Worm (Caenorhabditis elegans) whole organism, mixed stage, embryonic: Measurements from ENCODE around the gene skr-9.

Experiments used
- bed-3 ChIP-seq: fragments of 200-800 bp; sonication (Bioruptor generic); optimal IDR thresholded peaks from 3 replicates; lab custom pipeline; 2018; ENCODE audit warnings: mild to moderate bottlenecking, missing genetic modification characterization, moderate library complexity, missing compliant biosample characterization
- blmp-1 ChIP-seq: fragments of 150-350 bp; optimal IDR thresholded peaks from 2 replicates; lab custom pipeline; 2014; ENCODE audit warnings: missing biosample characterization, missing genetic modification characterization
- ceh-39 ChIP-seq: fragments of 150-350 bp; optimal IDR thresholded peaks from 2 replicates; lab custom pipeline; 2014; ENCODE audit warnings: missing biosample characterization, missing genetic modification characterization
- ceh-43 ChIP-seq: fragments of 200-800 bp; sonication (Bioruptor generic); optimal IDR thresholded peaks from 2 replicates; lab custom pipeline; 2018; ENCODE audit warnings: mild to moderate bottlenecking, missing genetic modification characterization, moderate library complexity, missing compliant biosample characterization
- ceh-83 ChIP-seq: fragments of 200-800 bp; sonication (Bioruptor generic); optimal IDR thresholded peaks from 2 replicates; lab custom pipeline; 2018; ENCODE audit warnings: mild to moderate bottlenecking, missing genetic modification characterization, missing compliant biosample characterization
- ces-1 ChIP-seq: fragments of 150-350 bp; optimal IDR thresholded peaks from 2 replicates; lab custom pipeline; 2014; ENCODE audit warnings: missing biosample characterization, missing genetic modification reagents, missing genetic modification characterization
- cnd-1 ChIP-seq: fragments of 200-800 bp; sonication (Bioruptor generic); optimal IDR thresholded peaks from 2 replicates; lab custom pipeline; 2018; ENCODE audit warnings: mild to moderate bottlenecking, missing genetic modification characterization, missing compliant biosample characterization
- elt-1 ChIP-seq: sonication (generic microtip); optimal IDR thresholded peaks from 2 replicates; lab custom pipeline; 2017; ENCODE audit warnings: missing genetic modification characterization, mild to moderate bottlenecking, missing compliant biosample characterization, antibody characterized with exemption, moderate library complexity, borderline replicate concordance; ENCODE audit not compliant: insufficient read depth
- elt-3 ChIP-seq: fragments of 150-350 bp; optimal IDR thresholded peaks from 2 replicates; lab custom pipeline; 2014; ENCODE audit warnings: missing biosample characterization, missing genetic modification characterization
- flh-1 ChIP-seq: fragments of 200-800 bp; sonication (Bioruptor generic); optimal IDR thresholded peaks from 2 replicates; lab custom pipeline; 2018; ENCODE audit warnings: mild to moderate bottlenecking, missing genetic modification characterization, moderate library complexity, missing compliant biosample characterization
- ham-2 ChIP-seq: fragments of 200-800 bp; sonication (Bioruptor generic); optimal IDR thresholded peaks from 2 replicates; lab custom pipeline; 2018; ENCODE audit warnings: mild to moderate bottlenecking, missing genetic modification characterization, missing compliant biosample characterization
- hlh-1 ChIP-seq: fragments of 150-350 bp; optimal IDR thresholded peaks from 2 replicates; lab custom pipeline; 2014; ENCODE audit warnings: missing biosample characterization, missing genetic modification reagents, missing genetic modification characterization
- lin-13 ChIP-seq: fragments of 150-350 bp; optimal IDR thresholded peaks from 2 replicates; lab custom pipeline; 2014; ENCODE audit warnings: missing biosample characterization, missing genetic modification characterization
- lin-32 ChIP-seq: fragments of 200-800 bp; sonication (Bioruptor generic); optimal IDR thresholded peaks from 2 replicates; lab custom pipeline; 2018; ENCODE audit warnings: mild to moderate bottlenecking, missing genetic modification characterization, missing compliant biosample characterization
- lsy-2 ChIP-seq: fragments of 150-350 bp; optimal IDR thresholded peaks from 2 replicates; lab custom pipeline; 2014; ENCODE audit warnings: missing biosample characterization, missing genetic modification characterization
- mab-5 ChIP-seq: fragments of 150-350 bp; optimal IDR thresholded peaks from 2 replicates; lab custom pipeline; 2014; ENCODE audit warnings: missing biosample characterization, missing genetic modification characterization
- mep-1 ChIP-seq: fragments of 150-350 bp; optimal IDR thresholded peaks from 2 replicates; lab custom pipeline; 2017; ENCODE audit warnings: missing biosample characterization, missing genetic modification reagents, missing genetic modification characterization, inconsistent platforms
- mls-2 ChIP-seq: sonication (generic microtip); optimal IDR thresholded peaks from 2 replicates; lab custom pipeline; 2016; ENCODE audit warnings: mild to moderate bottlenecking, missing genetic modification characterization, moderate library complexity, missing compliant biosample characterization
- nhr-12 ChIP-seq: fragments of 150-350 bp; optimal IDR thresholded peaks from 2 replicates; lab custom pipeline; 2014; ENCODE audit warnings: missing biosample characterization, missing genetic modification characterization
- nhr-2 ChIP-seq: fragments of 150-350 bp; optimal IDR thresholded peaks from 2 replicates; lab custom pipeline; 2014; ENCODE audit warnings: missing biosample characterization, missing genetic modification characterization
- nhr-28 ChIP-seq: fragments of 150-350 bp; optimal IDR thresholded peaks from 2 replicates; lab custom pipeline; 2014; ENCODE audit warnings: missing biosample characterization, missing genetic modification characterization
- nhr-76 ChIP-seq: sonication (generic microtip); optimal IDR thresholded peaks from 2 replicates; lab custom pipeline; 2017; ENCODE audit warnings: missing biosample characterization, missing genetic modification characterization
- pha-4 ChIP-seq: fragments of 150-350 bp; optimal IDR thresholded peaks from 2 replicates; lab custom pipeline; 2018; ENCODE audit warnings: missing biosample characterization, missing genetic modification reagents, missing genetic modification characterization
- sem-2 ChIP-seq: fragments of 200-800 bp; sonication (Bioruptor generic); optimal IDR thresholded peaks from 2 replicates; lab custom pipeline; 2018; ENCODE audit warnings: mild to moderate bottlenecking, missing genetic modification characterization, missing compliant biosample characterization
- snpc-4 ChIP-seq: fragments of 150-350 bp; optimal IDR thresholded peaks from 2 replicates; lab custom pipeline; 2014; ENCODE audit warnings: missing biosample characterization, missing genetic modification characterization
- sptf-1 ChIP-seq: sonication (generic microtip); optimal IDR thresholded peaks from 2 replicates; lab custom pipeline; 2017; ENCODE audit warnings: mild to moderate bottlenecking, missing genetic modification characterization, moderate library complexity, missing compliant biosample characterization
- tbx-8 ChIP-seq: fragments of 200-800 bp; sonication (Bioruptor generic); optimal IDR thresholded peaks from 2 replicates; lab custom pipeline; 2018; ENCODE audit warnings: mild to moderate bottlenecking, missing genetic modification characterization, moderate library complexity, missing compliant biosample characterization
- unc-120 ChIP-seq: sonication (generic microtip); optimal IDR thresholded peaks from 2 replicates; lab custom pipeline; 2017; ENCODE audit warnings: missing genetic modification characterization, missing compliant biosample characterization; ENCODE audit not compliant: poor library complexity, severe bottlenecking
- unc-39 ChIP-seq: fragments of 150-350 bp; optimal IDR thresholded peaks from 2 replicates; lab custom pipeline; 2014; ENCODE audit warnings: missing biosample characterization, missing genetic modification characterization
- unc-62 ChIP-seq: fragments of 150-350 bp; optimal IDR thresholded peaks from 2 replicates; lab custom pipeline; 2014; ENCODE audit warnings: missing biosample characterization, missing genetic modification reagents, missing genetic modification characterization
- zip-8 ChIP-seq: fragments of 150-350 bp; optimal IDR thresholded peaks from 2 replicates; lab custom pipeline; 2014; ENCODE audit warnings: missing biosample characterization, missing genetic modification characterization
- ztf-11 ChIP-seq: fragments of 150-350 bp; optimal IDR thresholded peaks from 2 replicates; lab custom pipeline; 2014; ENCODE audit warnings: missing biosample characterization, missing genetic modification characterization

Gene skr-9

DNA sequence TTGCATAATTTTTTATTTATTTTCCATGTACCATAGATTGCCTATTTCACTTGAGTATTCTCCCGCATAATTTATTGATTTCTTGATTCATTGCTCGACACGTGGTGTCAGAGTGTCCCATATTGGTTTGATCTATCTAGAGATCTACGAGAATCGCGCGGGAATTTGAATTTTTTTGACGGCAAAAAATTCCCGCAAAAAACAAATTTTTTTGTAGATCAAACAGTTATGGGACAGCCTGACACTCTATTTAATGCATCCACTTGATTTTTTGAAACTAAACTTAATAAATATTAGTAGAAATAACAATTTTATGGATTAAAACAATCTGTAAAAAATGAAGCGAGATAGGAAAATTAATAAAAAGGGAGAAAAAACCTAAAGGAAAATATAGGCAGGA, 37.4 kb upstream of the skr-9 start:
- no peak for TF ChIP-seq unc-39
- TF ChIP-seq unc-120: no peak
- TF ChIP-seq ceh-83 (GFP tag; lab: Kevin White, UChicago): no peak
- TF ChIP-seq elt-3 (tag; lab: Kevin White, UChicago): no peak
- no peak for TF ChIP-seq ham-2 (GFP tag; lab: Kevin White, UChicago)

DNA sequence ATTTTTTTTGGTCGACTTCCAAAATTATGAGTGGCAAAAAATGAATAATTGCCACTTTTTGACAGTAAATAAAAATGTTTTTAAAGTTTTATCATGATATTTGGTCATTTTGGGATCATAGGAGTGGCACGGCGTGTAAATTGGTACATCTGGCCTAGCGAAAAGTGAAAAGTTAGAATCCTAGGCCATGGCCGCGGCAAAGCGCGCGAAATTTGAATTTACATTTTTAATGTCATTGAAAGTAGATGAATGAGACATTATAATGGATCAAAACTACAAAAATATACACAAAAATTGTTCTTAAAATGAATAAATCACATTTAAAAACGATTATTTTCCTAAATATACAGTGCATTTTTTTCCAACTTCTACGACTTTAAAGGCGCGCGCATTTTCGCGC, 36.9 kb upstream of the skr-9 start:
- TF ChIP-seq nhr-2 (tag; lab: Kevin White, UChicago) (no peak), ztf-11 (tag; lab: Kevin White, UChicago) (no peak), sem-2 (GFP tag; lab: Kevin White, UChicago) (no peak), elt-1 (no peak), ceh-43 (GFP tag; lab: Kevin White, UChicago) (no peak), nhr-28 (tag; lab: Kevin White, UChicago) (no peak), flh-1 (GFP tag; lab: Kevin White, UChicago) (no peak), mep-1 (tag; lab: Kevin White, UChicago) (no peak), unc-39 (no peak), tbx-8 (no peak), cnd-1 (no peak), mls-2 (tag; lab: Kevin White, UChicago) (no peak), nhr-76 (tag; lab: Kevin White, UChicago) (no peak), ham-2 (GFP tag; lab: Kevin White, UChicago) (no peak), mab-5 (tag; lab: Kevin White, UChicago) (no peak), ces-1 (no peak), lin-32 (GFP tag; lab: Kevin White, UChicago) (no peak), ceh-83 (GFP tag; lab: Kevin White, UChicago) (no peak)

DNA sequence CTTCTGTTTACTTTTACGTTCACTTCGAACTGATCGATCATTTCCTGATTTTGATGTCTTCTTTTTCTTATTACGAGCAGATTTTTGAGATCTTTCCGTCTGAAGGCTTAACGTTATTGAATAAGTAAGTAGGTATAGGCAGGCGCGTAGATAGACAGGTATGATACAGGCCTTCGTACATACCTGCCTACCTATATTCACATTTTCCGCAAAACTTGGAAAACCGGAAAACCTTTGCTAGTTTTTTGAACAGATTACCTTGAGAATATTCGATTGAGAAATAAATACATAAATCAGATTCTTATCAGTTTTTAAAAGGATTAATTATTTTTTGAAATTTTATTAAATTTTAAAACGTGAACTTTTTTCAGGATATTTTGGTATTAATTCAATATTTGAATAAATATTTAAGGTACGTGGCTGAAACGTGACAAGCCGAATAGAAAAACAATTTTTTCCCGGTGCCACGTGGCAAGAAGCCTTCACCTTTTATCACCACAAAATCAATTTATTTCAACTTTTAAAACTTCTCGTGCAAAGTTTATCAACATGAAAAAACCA, 32.3 kb upstream of the skr-9 start, which contains the start of the genes Y116A8C.37 and Y116A8C.38:
TSS of gene Y116A8C.37 (minus strand) at position 101 of the 561 bp plus-strand sequence.
TSS of gene Y116A8C.38 (plus strand) at position 511 of the 561 bp plus-strand sequence.
- TF ChIP-seq bed-3 (GFP tag; lab: Kevin White, UChicago): no peak
- TF ChIP-seq, all 35 proteins: peak for 0

DNA sequence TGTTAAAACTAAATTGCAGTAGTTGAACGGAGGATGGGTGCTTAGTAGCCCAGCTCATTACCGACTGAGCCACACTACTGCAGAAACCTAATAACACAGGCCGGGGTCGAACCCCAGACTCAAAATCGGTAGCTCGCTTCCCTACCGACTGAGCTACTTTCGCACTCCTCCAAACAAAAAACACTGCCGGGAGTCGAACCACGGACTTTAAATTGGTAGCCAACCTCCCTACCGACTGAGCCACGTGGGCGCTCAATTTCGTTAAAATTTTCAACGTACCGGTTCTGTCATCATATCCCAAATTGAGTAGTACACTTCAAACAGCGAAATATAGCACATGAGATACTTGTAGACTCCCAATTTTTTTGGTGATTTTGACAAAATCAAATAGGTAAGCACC, 13.0 kb upstream of the skr-9 start:
- TF ChIP-seq snpc-4 (tag; lab: Kevin White, UChicago) (no peak), ces-1 (no peak), nhr-76 (tag; lab: Kevin White, UChicago) (no peak), nhr-12 (tag; lab: Kevin White, UChicago) (no peak), ham-2 (GFP tag; lab: Kevin White, UChicago) (no peak), sem-2 (GFP tag; lab: Kevin White, UChicago) (no peak), ceh-43 (GFP tag; lab: Kevin White, UChicago) (no peak), lin-32 (GFP tag; lab: Kevin White, UChicago) (no peak), pha-4 (tag; lab: Kevin White, UChicago) (no peak), flh-1 (GFP tag; lab: Kevin White, UChicago) (no peak)

DNA sequence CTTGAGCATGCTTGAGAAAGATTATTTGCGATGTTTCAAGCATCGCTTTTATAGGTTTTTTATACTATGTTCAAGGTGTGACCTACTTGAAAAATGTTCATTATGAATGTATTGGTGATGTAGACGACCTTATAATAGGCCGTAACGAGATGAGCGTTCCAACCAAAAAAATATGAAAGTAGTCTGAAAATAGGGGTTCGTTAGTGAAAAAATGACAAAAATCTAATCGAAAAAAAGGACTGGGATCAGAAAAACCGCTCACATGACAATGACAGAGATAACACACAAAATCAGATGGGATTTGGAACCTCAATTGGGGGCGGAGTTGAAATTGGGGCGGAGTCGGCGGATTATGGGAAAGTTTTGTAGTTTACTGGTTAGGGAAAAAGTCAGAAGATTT, 12.5 kb upstream of the skr-9 start, which contains the start of gene Y116A8C.40:
TSS of gene Y116A8C.40 (minus strand) at position 101 of the 400 bp plus-strand sequence.
- TF ChIP-seq nhr-12 (tag; lab: Kevin White, UChicago): no peak
- no peak for TF ChIP-seq unc-120
- no peak for TF ChIP-seq blmp-1 (tag; lab: Kevin White, UChicago)
- TF ChIP-seq elt-3 (tag; lab: Kevin White, UChicago): no peak
- no peak for TF ChIP-seq cnd-1
- TF ChIP-seq, all 35 proteins: peak for 0

DNA sequence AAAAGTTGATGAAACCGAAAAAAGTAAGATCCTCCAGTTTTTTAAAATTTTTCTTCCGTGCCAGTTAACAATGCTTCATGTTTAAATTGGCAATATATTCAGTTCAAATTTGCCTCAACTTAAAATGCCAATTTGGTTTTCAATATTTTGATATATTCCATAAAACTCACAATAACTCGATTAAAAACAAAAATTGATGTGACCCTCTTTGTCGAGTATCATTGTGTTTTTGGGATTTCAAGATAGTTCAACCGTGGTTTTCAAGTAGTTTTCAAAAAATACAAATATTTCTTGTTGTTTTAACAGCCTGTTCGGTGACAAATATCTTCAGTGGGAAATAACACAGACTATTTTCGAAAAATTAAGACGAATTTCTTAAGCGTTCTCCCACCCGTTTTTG, 10.4 kb upstream of the skr-9 start:
- TF ChIP-seq nhr-2 (tag; lab: Kevin White, UChicago): no peak
- no peak for TF ChIP-seq sem-2 (GFP tag; lab: Kevin White, UChicago)
- no peak for TF ChIP-seq ces-1
- no peak for TF ChIP-seq lin-13 (tag; lab: Kevin White, UChicago)
- no peak for TF ChIP-seq hlh-1 (tag; lab: Kevin White, UChicago)
- TF ChIP-seq nhr-12 (tag; lab: Kevin White, UChicago): no peak
- TF ChIP-seq lsy-2: no peak
- TF ChIP-seq ham-2 (GFP tag; lab: Kevin White, UChicago): no peak
- TF ChIP-seq ceh-39 (tag; lab: Kevin White, UChicago): no peak
- TF ChIP-seq sptf-1 (tag; lab: Kevin White, UChicago): no peak
- TF ChIP-seq mls-2 (tag; lab: Kevin White, UChicago): no peak
- no peak for TF ChIP-seq unc-62 (GFP tag; lab: Kevin White, UChicago)
- TF ChIP-seq elt-1: no peak
- TF ChIP-seq unc-39: no peak
- no peak for TF ChIP-seq mab-5 (tag; lab: Kevin White, UChicago)
- TF ChIP-seq zip-8 (tag; lab: Kevin White, UChicago): no peak
